Fruit fly (Drosophila melanogaster) whole organism, embryonic: Measurements from ENCODE around the gene dlg1.

Experiments
- Atf-2 ChIP-seq: fragments of 200-800 bp; sonication (Bioruptor generic); optimal IDR thresholded peaks from 2 replicates; lab custom pipeline; 2016; ENCODE audit warnings: missing biosample characterization, missing genetic modification characterization
- CG7987 ChIP-seq: fragments of 200-800 bp; sonication (Bioruptor generic); optimal IDR thresholded peaks from 2 replicates; lab custom pipeline; 2018; ENCODE audit warnings: missing biosample characterization, mild to moderate bottlenecking, missing genetic modification characterization, moderate library complexity
- Deaf1 ChIP-seq: fragments of 200-800 bp; optimal IDR thresholded peaks from 3 replicates; lab custom pipeline; 2019; ENCODE audit warnings: missing biosample characterization, mild to moderate bottlenecking, missing genetic modification characterization, moderate library complexity
- Hr78 ChIP-seq, 2 experiments: fragments of 200-800 bp in 1 of 2; fragments of >200 bp in 1 of 2; sonication (Bioruptor generic) in 1 of 2; optimal IDR thresholded peaks; 2 replicates each; lab custom pipeline; 2017 to 2019; ENCODE audit warnings: missing biosample characterization in 2 of 2, missing genetic modification characterization in 2 of 2, mild to moderate bottlenecking in 1 of 2, moderate library complexity in 1 of 2
- MTF-1 ChIP-seq: fragments of 200-800 bp; sonication (Bioruptor generic); optimal IDR thresholded peaks from 2 replicates; lab custom pipeline; 2018; ENCODE audit warnings: missing biosample characterization, mild to moderate bottlenecking, missing genetic modification characterization, borderline replicate concordance
- Six4 ChIP-seq: fragments of 200-800 bp; sonication (Bioruptor generic); optimal IDR thresholded peaks from 2 replicates; lab custom pipeline; 2016; ENCODE audit warnings: missing biosample characterization, missing genetic modification characterization
- unc-4 ChIP-seq: fragments of 200-800 bp; sonication (Bioruptor generic); IDR thresholded peaks from 2 replicates; pipeline ENCODE4 v1.3.6; 2022; ENCODE audit warnings: missing biosample characterization, missing genetic modification characterization; ENCODE audit not compliant: partially characterized antibody

- peak in 1 of 2 experiments; percentile 56 for TF ChIP-seq Hr78 (GFP tag; optimal IDR thresholded peaks at IDR 0.05; lab: Kevin White, UChicago)
- peak; percentile 87 for TF ChIP-seq MTF-1 (GFP tag; lab: Kevin White, UChicago)
- no peak for TF ChIP-seq unc-4 (GFP tag; lab: Robert Waterston, UW)
- TF ChIP-seq CG7987: peak; percentile 72
- peak; percentile 64 for TF ChIP-seq Deaf1 (tag; lab: Kevin White, UChicago)
- peak; percentile 88 for TF ChIP-seq Six4 (GFP tag; lab: Kevin White, UChicago)
- TF ChIP-seq Atf-2 (GFP tag; lab: Kevin White, UChicago): peak; percentile 88
These were observed 18.1 kb upstream of the dlg1 start for dm6 chrX:11351351-11351750.
